Fruit fly (Drosophila melanogaster) Kc167 (cell line): Measurements from ENCODE around the gene CG3568.

Source experiments
- Myc ChIP-seq: fragments of >200 bp; optimal IDR thresholded peaks from 2 replicates; lab custom pipeline; 2017; ENCODE audit warnings: missing external identifiers
- Sin3A ChIP-seq: fragments of >200 bp; optimal IDR thresholded peaks from 2 replicates; lab custom pipeline; 2018; ENCODE audit warnings: missing external identifiers
- h ChIP-seq: fragments of >200 bp; optimal IDR thresholded peaks from 3 replicates; lab custom pipeline; 2018; ENCODE audit warnings: missing external identifiers
- insv ChIP-seq: fragments of >200 bp; optimal IDR thresholded peaks from 3 replicates; lab custom pipeline; 2018; ENCODE audit warnings: missing external identifiers
- psq ChIP-seq: fragments of >200 bp; optimal IDR thresholded peaks from 2 replicates; lab custom pipeline; 2017; ENCODE audit warnings: missing external identifiers
- ttk ChIP-seq: sonication (Bioruptor generic); optimal IDR thresholded peaks from 2 replicates; lab custom pipeline; 2017; ENCODE audit warnings: missing external identifiers

The CG3568 gene

dm6 chrX:4542353-4542752 is at the start of gene CG3568:
Gene CG3568 (plus strand): TSS chrX:4542630.
- no peak for TF ChIP-seq h (lab: Kevin White, UChicago)
- TF ChIP-seq ttk = no peak
- TF ChIP-seq Sin3A (lab: Kevin White, UChicago) = no peak
- no peak for TF ChIP-seq Myc (lab: Kevin White, UChicago)
- no peak for TF ChIP-seq psq (lab: Kevin White, UChicago)
- no peak for TF ChIP-seq insv (lab: Kevin White, UChicago)

DNA sequence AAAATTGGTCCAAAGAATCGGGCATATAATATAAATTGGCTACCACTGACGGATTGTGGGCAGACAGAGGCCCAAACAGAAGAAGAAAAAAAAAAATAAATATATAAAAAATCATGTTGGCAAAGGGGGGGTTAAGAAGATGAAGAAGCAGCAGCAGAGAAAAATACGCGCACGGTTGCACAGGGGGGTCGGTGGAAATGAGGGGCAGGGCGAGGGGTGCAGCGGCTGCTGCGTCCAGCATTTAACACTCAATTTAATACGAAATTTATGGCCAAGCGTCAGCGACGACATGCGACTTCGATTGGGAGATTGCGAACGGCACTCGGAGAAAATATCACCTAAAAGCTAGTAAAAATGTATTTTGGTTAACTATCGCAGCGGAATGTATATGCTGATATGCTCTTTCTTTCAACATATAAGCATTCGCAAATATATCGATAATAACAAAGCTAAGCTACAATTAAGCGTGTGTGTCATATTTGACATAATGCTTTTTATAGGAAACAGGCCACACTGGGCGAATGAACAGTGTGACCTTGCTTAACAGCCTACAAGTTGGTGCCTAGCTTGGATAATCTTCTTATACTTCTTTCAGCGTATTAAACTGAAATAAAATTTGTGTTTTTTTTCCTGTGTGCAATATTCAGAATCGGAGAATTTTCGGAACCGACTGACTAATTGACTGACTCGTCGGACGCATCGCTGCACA is 49.1 kb upstream of the CG3568 start:
- TF ChIP-seq Myc (lab: Kevin White, UChicago) (no peak), psq (lab: Kevin White, UChicago) (no peak), Sin3A (lab: Kevin White, UChicago) (no peak), insv (lab: Kevin White, UChicago) (no peak), ttk (no peak)

DNA sequence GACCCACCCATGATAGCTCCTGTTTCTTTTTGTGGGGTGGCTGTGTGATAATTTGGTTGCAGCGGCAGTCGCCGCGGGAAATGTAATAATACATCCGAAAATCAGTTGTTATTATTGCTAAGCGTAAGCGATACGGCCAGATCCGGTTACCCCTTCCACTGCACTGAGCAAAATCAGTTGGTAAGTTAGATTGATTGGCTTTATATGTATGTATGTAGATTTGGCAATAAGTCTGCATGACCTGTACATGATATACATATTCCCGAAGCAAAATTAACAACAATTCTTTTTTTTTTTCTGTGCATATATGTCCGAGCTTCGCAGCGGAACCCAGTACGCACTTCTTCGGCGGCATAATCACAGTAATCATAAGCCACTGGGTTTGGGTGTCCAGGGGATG is 44.2 kb upstream of the CG3568 start:
- no peak for TF ChIP-seq Sin3A (lab: Kevin White, UChicago)
- no peak for TF ChIP-seq Myc (lab: Kevin White, UChicago)
- TF ChIP-seq insv (lab: Kevin White, UChicago) = no peak
- no peak for TF ChIP-seq h (lab: Kevin White, UChicago)
- no peak for TF ChIP-seq ttk
- no peak for TF ChIP-seq psq (lab: Kevin White, UChicago)

DNA sequence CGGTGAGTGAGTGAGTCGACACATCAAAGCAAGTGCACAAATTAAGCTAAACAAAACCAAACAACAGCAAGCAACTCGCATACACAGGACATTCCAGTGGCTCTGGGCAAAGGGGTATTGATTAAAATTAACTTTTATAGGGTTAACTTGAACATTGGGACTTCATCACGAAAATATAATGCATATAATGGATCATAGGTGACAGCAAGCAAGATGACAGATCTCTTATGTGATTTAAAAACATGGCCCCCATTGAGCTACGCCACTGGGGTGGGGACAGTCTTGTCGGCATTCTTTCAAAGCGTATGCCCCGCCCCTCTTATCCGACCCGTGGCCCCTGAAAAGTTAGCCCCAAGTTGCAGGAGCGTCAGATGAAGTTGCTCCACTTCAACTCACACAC is 38.9 kb upstream of the CG3568 start:
- TF ChIP-seq ttk (no peak), psq (lab: Kevin White, UChicago) (no peak), h (lab: Kevin White, UChicago) (no peak), Sin3A (lab: Kevin White, UChicago) (no peak), insv (lab: Kevin White, UChicago) (no peak), Myc (lab: Kevin White, UChicago) (no peak)

DNA sequence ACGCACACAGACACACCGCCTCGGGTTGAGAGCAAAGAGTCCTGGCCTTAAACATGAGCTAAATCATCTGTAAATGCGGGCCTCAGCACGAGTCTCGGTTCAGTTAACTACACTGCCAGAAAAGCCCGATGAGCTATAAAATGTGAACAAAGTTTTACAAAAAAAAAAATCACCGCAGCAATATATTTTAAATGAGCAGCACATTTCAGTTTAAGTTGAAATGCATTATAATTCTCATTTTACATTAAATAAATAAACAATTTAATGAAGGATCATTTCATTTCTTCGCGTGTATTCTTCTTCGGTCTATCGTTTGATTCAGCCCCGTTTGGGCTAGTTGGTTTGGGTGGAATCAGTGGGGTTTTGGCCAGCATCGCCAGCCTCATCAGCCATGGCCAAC is 37.1 kb upstream of the CG3568 start:
- TF ChIP-seq psq (lab: Kevin White, UChicago) (no peak), insv (lab: Kevin White, UChicago) (no peak), h (lab: Kevin White, UChicago) (no peak), Myc (lab: Kevin White, UChicago) (no peak), ttk (no peak), Sin3A (lab: Kevin White, UChicago) (no peak)

DNA sequence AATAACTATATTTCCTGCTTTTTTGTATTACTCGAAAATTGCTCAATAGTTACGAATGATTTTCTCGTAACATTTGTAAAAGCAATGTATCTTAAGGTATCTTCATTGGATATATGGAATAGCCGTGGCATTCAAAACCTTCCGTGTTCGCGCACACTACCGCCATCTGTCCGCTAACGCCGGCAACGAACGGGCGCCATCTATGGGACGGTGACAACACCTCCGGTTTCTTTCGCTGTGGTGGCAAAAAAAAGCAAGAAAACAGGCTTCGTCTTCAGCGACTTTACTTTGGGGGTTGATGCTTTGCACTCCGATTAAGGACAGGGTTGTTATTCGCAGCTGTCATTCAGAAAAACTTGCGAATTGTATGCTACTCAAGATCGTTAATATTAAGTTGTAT is 35.3 kb upstream of the CG3568 start:
- TF ChIP-seq Sin3A (lab: Kevin White, UChicago) (no peak), h (lab: Kevin White, UChicago) (no peak), psq (lab: Kevin White, UChicago) (no peak), insv (lab: Kevin White, UChicago) (no peak), ttk (no peak), Myc (lab: Kevin White, UChicago) (no peak)

- no peak for TF ChIP-seq h (lab: Kevin White, UChicago)
- TF ChIP-seq Sin3A (lab: Kevin White, UChicago) = no peak
- no peak for TF ChIP-seq psq (lab: Kevin White, UChicago)
- TF ChIP-seq ttk = no peak
- no peak for TF ChIP-seq Myc (lab: Kevin White, UChicago)
- no peak for TF ChIP-seq insv (lab: Kevin White, UChicago)
These were observed 34.3 kb upstream of the CG3568 start for dm6 chrX:4508072-4508644.

dm6 chrX:4511575-4511974 is 30.9 kb upstream of the CG3568 start:
- TF ChIP-seq Myc (lab: Kevin White, UChicago) = no peak
- no peak for TF ChIP-seq h (lab: Kevin White, UChicago)

DNA sequence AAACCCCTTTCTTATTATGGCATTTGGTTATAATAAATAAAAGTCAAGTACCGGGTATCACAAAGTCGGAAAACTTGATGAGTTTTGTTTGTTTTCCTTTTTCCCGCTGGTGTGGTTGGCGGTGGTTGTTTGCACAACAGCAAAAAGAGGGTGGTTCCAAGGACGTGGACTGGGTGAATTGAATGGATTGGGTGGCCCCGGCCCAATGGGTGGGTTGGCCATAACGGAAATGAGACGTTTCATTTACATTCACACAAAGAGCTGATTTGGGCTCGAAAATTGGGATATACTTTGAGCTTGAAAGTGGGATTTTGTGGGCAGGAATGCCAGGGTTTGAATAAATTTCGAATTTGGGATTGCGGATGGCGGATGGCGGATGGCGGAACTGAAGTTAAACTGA is 21.6 kb upstream of the CG3568 start:
- TF ChIP-seq ttk (no peak), h (lab: Kevin White, UChicago) (no peak)

DNA sequence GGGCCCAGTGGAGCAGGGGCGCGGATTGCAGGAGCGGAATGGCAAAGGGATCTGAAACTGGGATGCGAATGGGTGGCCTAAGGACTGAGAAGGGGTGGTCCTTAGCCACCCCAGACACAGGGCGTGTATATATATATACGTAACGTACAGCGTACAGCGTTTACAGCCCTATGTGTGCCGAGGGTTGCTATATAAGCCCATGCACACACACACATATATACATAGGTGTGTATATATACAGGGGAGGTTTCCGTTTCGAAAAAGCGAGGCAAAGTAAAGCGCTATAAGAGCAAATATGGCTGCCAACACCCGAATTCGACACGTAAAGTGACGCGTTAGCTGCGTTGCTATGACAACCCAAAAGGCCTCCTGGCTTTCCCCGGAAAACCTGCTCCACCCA is 15.7 kb upstream of the CG3568 start:
- TF ChIP-seq insv (lab: Kevin White, UChicago) (no peak), h (lab: Kevin White, UChicago) (no peak), ttk (no peak), Myc (lab: Kevin White, UChicago) (no peak), Sin3A (lab: Kevin White, UChicago) (no peak), psq (lab: Kevin White, UChicago) (no peak)

- TF ChIP-seq insv (lab: Kevin White, UChicago) (no peak), Myc (lab: Kevin White, UChicago) (no peak)
These were observed 12.5 kb upstream of the CG3568 start, which contains the start of gene CG3556 for dm6 chrX:4529909-4530308. Gene CG3556 (plus strand): TSS chrX:4530231.

- TF ChIP-seq h (lab: Kevin White, UChicago) (no peak), insv (lab: Kevin White, UChicago) (no peak), Sin3A (lab: Kevin White, UChicago) (no peak), Myc (lab: Kevin White, UChicago) (no peak), psq (lab: Kevin White, UChicago) (no peak), ttk (no peak)
These were observed 8.4 kb upstream of the CG3568 start for dm6 chrX:4534002-4534401.
